Worm (Caenorhabditis elegans) whole organism, early embryonic: ENCODE measurements around the gene F43C11.4.

ENCODE experiments used
- B0310.2 ChIP-seq: sonication (generic microtip); optimal IDR thresholded peaks from 2 replicates; lab custom pipeline; 2016; ENCODE audit warnings: mild to moderate bottlenecking, missing genetic modification characterization, missing compliant biosample characterization
- F13C5.2 ChIP-seq: sonication (generic microtip); optimal IDR thresholded peaks from 2 replicates; lab custom pipeline; 2017; ENCODE audit warnings: mild to moderate bottlenecking, missing genetic modification characterization, inconsistent platforms, missing compliant biosample characterization
- aly-1 ChIP-seq: sonication (generic microtip); optimal IDR thresholded peaks from 2 replicates; lab custom pipeline; 2016; ENCODE audit warnings: missing genetic modification characterization, missing compliant biosample characterization
- ama-1 ChIP-seq: fragments of 150-350 bp; optimal IDR thresholded peaks from 2 replicates; lab custom pipeline; 2014
- ceh-13 ChIP-seq: fragments of 200-800 bp; sonication (Bioruptor generic); optimal IDR thresholded peaks from 2 replicates; lab custom pipeline; 2018; ENCODE audit warnings: mild to moderate bottlenecking, missing genetic modification characterization, missing compliant biosample characterization
- ceh-36 ChIP-seq: sonication (generic microtip); optimal IDR thresholded peaks from 2 replicates; lab custom pipeline; 2016; ENCODE audit warnings: missing genetic modification characterization, inconsistent platforms, missing compliant biosample characterization
- ets-7 ChIP-seq: sonication (generic microtip); optimal IDR thresholded peaks from 2 replicates; lab custom pipeline; 2016; ENCODE audit warnings: missing genotype, missing genetic modification characterization, missing compliant biosample characterization
- flt-1 ChIP-seq: fragments of 200-800 bp; sonication (Bioruptor generic); IDR thresholded peaks from 2 replicates; pipeline ENCODE4 v1.3.6; 2022; ENCODE audit warnings: missing genetic modification characterization, missing compliant biosample characterization
- hmbx-1 ChIP-seq: sonication (generic microtip); optimal IDR thresholded peaks from 2 replicates; lab custom pipeline; 2016; ENCODE audit warnings: mild to moderate bottlenecking, missing genetic modification characterization, missing compliant biosample characterization
- hmg-4 ChIP-seq: fragments of 200-800 bp; sonication (Bioruptor generic); optimal IDR thresholded peaks from 2 replicates; lab custom pipeline; 2018; ENCODE audit warnings: mild to moderate bottlenecking, missing genetic modification characterization, missing compliant biosample characterization
- hnd-1 ChIP-seq: sonication (generic microtip); optimal IDR thresholded peaks from 2 replicates; lab custom pipeline; 2016; ENCODE audit warnings: missing genetic modification characterization, missing compliant biosample characterization
- pes-1 ChIP-seq: fragments of 200-800 bp; sonication (Bioruptor generic); IDR thresholded peaks from 2 replicates; pipeline ENCODE4 v1.3.6; 2022; ENCODE audit warnings: missing genetic modification reagents, missing genetic modification characterization, missing compliant biosample characterization
- scrt-1 ChIP-seq: fragments of 200-800 bp; sonication (Bioruptor generic); IDR thresholded peaks from 2 replicates; pipeline ENCODE4 v1.3.6; 2022; ENCODE audit warnings: missing genetic modification characterization, missing compliant biosample characterization
- sea-1 ChIP-seq: fragments of 200-800 bp; sonication (Bioruptor generic); conservative IDR thresholded peaks from 2 replicates; pipeline ENCODE4 v1.3.6; 2022; ENCODE audit warnings: missing genetic modification characterization, missing compliant biosample characterization
- tbx-11 ChIP-seq: fragments of 200-800 bp; sonication (Bioruptor generic); IDR thresholded peaks from 2 replicates; pipeline ENCODE4 v1.3.6; 2022; ENCODE audit warnings: missing genetic modification characterization, missing compliant biosample characterization
- tbx-37 ChIP-seq: fragments of 200-800 bp; sonication (Bioruptor generic); conservative IDR thresholded peaks from 2 replicates; pipeline ENCODE4 v1.3.6; 2022; ENCODE audit warnings: missing genetic modification reagents, missing genetic modification characterization, missing compliant biosample characterization
- tra-4 ChIP-seq: sonication (generic microtip); optimal IDR thresholded peaks from 2 replicates; lab custom pipeline; 2017; ENCODE audit warnings: missing genetic modification characterization, missing compliant biosample characterization

Gene F43C11.4

ce11 chrII:2317883-2318357, 28.9 kb upstream of the F43C11.4 start, which contains the start of the genes ZK1240.5 and ZK1240.9:
Gene ZK1240.5, minus strand, starts transcription at chrII:2317933.
Gene ZK1240.9, plus strand, starts transcription at chrII:2318189.
- TF ChIP-seq hmg-4 (GFP tag; lab: Kevin White, UChicago) (no peak), ama-1 (lab: Kevin White, UChicago) (no peak), F13C5.2 (tag; lab: Kevin White, UChicago) (no peak), pes-1 (GFP tag; lab: Robert Waterston, UW) (no peak), sea-1 (no peak), B0310.2 (tag; lab: Kevin White, UChicago) (no peak), hmbx-1 (tag; lab: Kevin White, UChicago) (no peak), aly-1 (no peak), flt-1 (no peak), ets-7 (tag; lab: Kevin White, UChicago) (no peak), ceh-13 (GFP tag; lab: Kevin White, UChicago) (no peak), ceh-36 (tag; lab: Kevin White, UChicago) (no peak), scrt-1 (GFP tag; lab: Robert Waterston, UW) (no peak)

DNA sequence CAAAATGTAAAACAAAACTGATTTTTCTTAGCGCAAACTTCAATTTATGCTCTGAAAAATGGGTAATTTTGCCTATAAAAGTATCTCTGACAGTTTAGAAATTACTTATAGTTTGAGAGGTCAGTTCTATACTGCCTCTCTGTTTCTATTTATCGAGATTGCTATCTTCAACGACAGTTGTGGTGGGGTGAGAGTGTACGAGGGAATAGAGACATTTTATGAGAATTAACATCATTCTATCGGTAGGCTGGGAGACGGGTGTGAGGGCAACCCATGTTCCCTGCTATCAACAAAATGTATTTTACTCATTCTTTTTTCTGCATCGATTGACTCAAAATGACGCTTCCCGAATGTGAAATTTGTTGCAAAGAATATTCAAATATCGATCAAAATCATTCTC, 26.7 kb upstream of the F43C11.4 start, which contains the start of gene ZK1240.3:
ZK1240.3 (plus strand) TSS at position 238 of the 400 bp plus-strand sequence.
- TF ChIP-seq aly-1 (no peak), ceh-36 (tag; lab: Kevin White, UChicago) (no peak), ama-1 (lab: Kevin White, UChicago) (no peak), ets-7 (tag; lab: Kevin White, UChicago) (no peak), B0310.2 (tag; lab: Kevin White, UChicago) (no peak), F13C5.2 (tag; lab: Kevin White, UChicago) (no peak), scrt-1 (GFP tag; lab: Robert Waterston, UW) (no peak), tra-4 (tag; lab: Kevin White, UChicago) (no peak), pes-1 (GFP tag; lab: Robert Waterston, UW) (no peak), tbx-11 (GFP tag; lab: Robert Waterston, UW) (no peak)

- no peak for TF ChIP-seq ceh-36 (tag; lab: Kevin White, UChicago)
- TF ChIP-seq ama-1 (lab: Kevin White, UChicago): no peak
- TF ChIP-seq tra-4 (tag; lab: Kevin White, UChicago): no peak
- no peak for TF ChIP-seq tbx-37
- no peak for TF ChIP-seq flt-1
- no peak for TF ChIP-seq ceh-13 (GFP tag; lab: Kevin White, UChicago)
- no peak for TF ChIP-seq tbx-11 (GFP tag; lab: Robert Waterston, UW)
- no peak for TF ChIP-seq ets-7 (tag; lab: Kevin White, UChicago)
- TF ChIP-seq sea-1: no peak
- no peak for TF ChIP-seq hmbx-1 (tag; lab: Kevin White, UChicago)
- TF ChIP-seq scrt-1 (GFP tag; lab: Robert Waterston, UW): no peak
- TF ChIP-seq B0310.2 (tag; lab: Kevin White, UChicago): no peak
- TF ChIP-seq aly-1: no peak
- TF ChIP-seq hmg-4 (GFP tag; lab: Kevin White, UChicago): no peak
- no peak for TF ChIP-seq hnd-1
- TF ChIP-seq pes-1 (GFP tag; lab: Robert Waterston, UW): no peak
- TF ChIP-seq F13C5.2 (tag; lab: Kevin White, UChicago): no peak
Observed at ce11 chrII:2322857-2323518, 23.8 kb upstream of the F43C11.4 start, which contains the start of the genes ZK1240.6 and ZK1240.2. Gene ZK1240.6, minus strand, starts transcription at chrII:2322907. Gene ZK1240.2, plus strand, starts transcription at chrII:2323376.

DNA sequence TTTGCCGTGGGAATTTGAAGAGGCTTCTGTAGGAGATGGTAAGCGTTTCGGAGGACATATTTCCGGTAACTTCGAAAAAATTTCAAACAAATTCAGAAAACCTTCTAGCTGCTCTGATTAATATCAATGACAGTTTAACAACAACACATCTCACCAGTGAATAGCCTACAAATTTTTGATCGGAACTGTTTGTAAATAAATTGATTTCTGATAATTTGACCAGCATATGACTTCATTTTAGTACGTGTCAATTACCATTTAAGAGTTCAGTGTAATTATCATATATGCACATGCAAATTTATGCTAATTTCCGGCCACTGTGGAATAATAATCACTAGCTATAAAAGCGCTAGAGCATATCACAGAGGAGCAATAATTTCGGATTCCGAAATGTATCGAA, 21.8 kb upstream of the F43C11.4 start, which contains the start of gene ZK1240.11:
ZK1240.11 (plus strand) TSS at position 301 of the 400 bp plus-strand sequence.
- no peak for TF ChIP-seq tbx-11 (GFP tag; lab: Robert Waterston, UW)
- no peak for TF ChIP-seq hmbx-1 (tag; lab: Kevin White, UChicago)

ce11 chrII:2328963-2329442, 17.8 kb upstream of the F43C11.4 start, which contains the start of the genes ZK1240.8 and ZK1240.1:
Gene ZK1240.8, minus strand, starts transcription at chrII:2329063.
Gene ZK1240.1, plus strand, starts transcription at chrII:2329392.
- no peak for TF ChIP-seq hmg-4 (GFP tag; lab: Kevin White, UChicago)
- no peak for TF ChIP-seq ceh-36 (tag; lab: Kevin White, UChicago)
- TF ChIP-seq tbx-37: no peak
- no peak for TF ChIP-seq B0310.2 (tag; lab: Kevin White, UChicago)
- no peak for TF ChIP-seq F13C5.2 (tag; lab: Kevin White, UChicago)
- TF ChIP-seq scrt-1 (GFP tag; lab: Robert Waterston, UW): no peak
- no peak for TF ChIP-seq flt-1
- no peak for TF ChIP-seq ceh-13 (GFP tag; lab: Kevin White, UChicago)
- TF ChIP-seq ets-7 (tag; lab: Kevin White, UChicago): no peak
- TF ChIP-seq pes-1 (GFP tag; lab: Robert Waterston, UW): no peak
- TF ChIP-seq aly-1: no peak
- TF ChIP-seq sea-1: no peak
- no peak for TF ChIP-seq hnd-1
- no peak for TF ChIP-seq ama-1 (lab: Kevin White, UChicago)
- no peak for TF ChIP-seq hmbx-1 (tag; lab: Kevin White, UChicago)
- no peak for TF ChIP-seq tra-4 (tag; lab: Kevin White, UChicago)

ce11 chrII:2330462-2330861, 16.3 kb upstream of the F43C11.4 start:
- TF ChIP-seq hmbx-1 (tag; lab: Kevin White, UChicago) (no peak), ama-1 (lab: Kevin White, UChicago) (no peak), flt-1 (no peak), B0310.2 (tag; lab: Kevin White, UChicago) (no peak), hnd-1 (no peak), scrt-1 (GFP tag; lab: Robert Waterston, UW) (no peak), ceh-36 (tag; lab: Kevin White, UChicago) (no peak), ceh-13 (GFP tag; lab: Kevin White, UChicago) (no peak), tra-4 (tag; lab: Kevin White, UChicago) (no peak), hmg-4 (GFP tag; lab: Kevin White, UChicago) (no peak), pes-1 (GFP tag; lab: Robert Waterston, UW) (no peak), tbx-37 (no peak), ets-7 (tag; lab: Kevin White, UChicago) (no peak), sea-1 (no peak), tbx-11 (GFP tag; lab: Robert Waterston, UW) (no peak)
